Worm (Caenorhabditis elegans) whole organism, L3 larva: Measurements from ENCODE around the gene bath-4.

Source experiments
- R02D3.7 ChIP-seq: fragments of 150-350 bp; optimal IDR thresholded peaks from 2 replicates; lab custom pipeline; 2014; ENCODE audit warnings: missing biosample characterization, missing genetic modification characterization
- ZK546.5 ChIP-seq: sonication (generic microtip); optimal IDR thresholded peaks from 2 replicates; lab custom pipeline; 2017; ENCODE audit warnings: missing biosample characterization, missing genetic modification characterization
- aly-2 ChIP-seq: fragments of 150-350 bp; optimal IDR thresholded peaks from 2 replicates; lab custom pipeline; 2014; ENCODE audit warnings: missing biosample characterization, missing genetic modification characterization
- ama-1 ChIP-seq: fragments of 150-350 bp; optimal IDR thresholded peaks from 2 replicates; lab custom pipeline; 2018
- ceh-16 ChIP-seq: sonication (generic microtip); optimal IDR thresholded peaks from 2 replicates; lab custom pipeline; 2017; ENCODE audit warnings: missing biosample characterization, missing genetic modification characterization
- ceh-82 ChIP-seq: fragments of 150-350 bp; optimal IDR thresholded peaks from 2 replicates; lab custom pipeline; 2014; ENCODE audit warnings: missing biosample characterization, missing genetic modification characterization
- ceh-9 ChIP-seq: sonication (generic microtip); optimal IDR thresholded peaks from 2 replicates; lab custom pipeline; 2018; ENCODE audit warnings: missing biosample characterization, missing genetic modification characterization
- daf-12 ChIP-seq: fragments of 150-350 bp; optimal IDR thresholded peaks from 2 replicates; lab custom pipeline; 2014; ENCODE audit warnings: missing biosample characterization, missing genetic modification reagents, missing genetic modification characterization
- egl-27 ChIP-seq: sonication (generic microtip); optimal IDR thresholded peaks from 4 replicates; lab custom pipeline; 2017; ENCODE audit warnings: missing biosample characterization, missing genetic modification reagents, missing genetic modification characterization
- egl-5 ChIP-seq: fragments of 150-350 bp; optimal IDR thresholded peaks from 2 replicates; lab custom pipeline; 2017; ENCODE audit warnings: missing biosample characterization, missing genetic modification reagents, missing genetic modification characterization, inconsistent platforms
- elt-1 ChIP-seq: fragments of 150-350 bp; optimal IDR thresholded peaks from 2 replicates; lab custom pipeline; 2014; ENCODE audit warnings: missing biosample characterization, missing genetic modification characterization
- elt-3 ChIP-seq, 3 experiments: fragments of 150-350 bp in 1 of 3; sonication (generic microtip) in 2 of 3; optimal IDR thresholded peaks; 2 replicates in 2 of 3; 4 replicates in 1 of 3; lab custom pipeline; 2014 to 2017; ENCODE audit warnings: missing biosample characterization in 3 of 3, missing genetic modification characterization in 3 of 3
- eor-1 ChIP-seq, 2 experiments: fragments of 150-350 bp; optimal IDR thresholded peaks; 2 replicates each; lab custom pipeline; 2014 to 2018; ENCODE audit warnings: missing biosample characterization in 2 of 2, missing genetic modification characterization in 2 of 2
- fkh-10 ChIP-seq: sonication (generic microtip); optimal IDR thresholded peaks from 2 replicates; lab custom pipeline; 2017; ENCODE audit warnings: missing biosample characterization, missing genetic modification reagents, missing genetic modification characterization
- fkh-2 ChIP-seq: fragments of 150-350 bp; optimal IDR thresholded peaks from 2 replicates; lab custom pipeline; 2014; ENCODE audit warnings: missing biosample characterization, missing genetic modification reagents, missing genetic modification characterization
- fos-1 ChIP-seq: fragments of 150-350 bp; optimal IDR thresholded peaks from 2 replicates; lab custom pipeline; 2014; ENCODE audit warnings: missing biosample characterization, missing genetic modification characterization
- hmg-11 ChIP-seq: sonication (generic microtip); optimal IDR thresholded peaks from 2 replicates; lab custom pipeline; 2016; ENCODE audit warnings: missing genetic modification characterization, missing compliant biosample characterization
- jun-1 ChIP-seq: fragments of 150-350 bp; optimal IDR thresholded peaks from 2 replicates; lab custom pipeline; 2014; ENCODE audit warnings: missing biosample characterization, missing genetic modification reagents, missing genetic modification characterization
- lin-15B ChIP-seq: fragments of 150-350 bp; optimal IDR thresholded peaks from 2 replicates; lab custom pipeline; 2014; ENCODE audit warnings: missing biosample characterization, missing genetic modification characterization
- lin-39 ChIP-seq: fragments of 150-350 bp; optimal IDR thresholded peaks from 2 replicates; lab custom pipeline; 2018; ENCODE audit warnings: missing biosample characterization, missing genetic modification reagents, missing genetic modification characterization
- lsy-12 ChIP-seq: sonication (generic microtip); optimal IDR thresholded peaks from 2 replicates; lab custom pipeline; 2016; ENCODE audit warnings: mild to moderate bottlenecking, missing genetic modification characterization, missing compliant biosample characterization
- mdl-1 ChIP-seq: fragments of 150-350 bp; optimal IDR thresholded peaks from 2 replicates; lab custom pipeline; 2014; ENCODE audit warnings: missing biosample characterization, missing genetic modification characterization
- mml-1 ChIP-seq: fragments of 150-350 bp; sonication (generic microtip); optimal IDR thresholded peaks from 3 replicates; lab custom pipeline; 2014; ENCODE audit warnings: missing biosample characterization, missing genetic modification characterization
- nhr-11 ChIP-seq: fragments of 150-350 bp; optimal IDR thresholded peaks from 2 replicates; lab custom pipeline; 2014; ENCODE audit warnings: missing biosample characterization, missing genetic modification characterization
- nhr-12 ChIP-seq: fragments of 150-350 bp; optimal IDR thresholded peaks from 2 replicates; lab custom pipeline; 2014; ENCODE audit warnings: missing biosample characterization, missing genetic modification characterization
- nhr-23 ChIP-seq: fragments of 150-350 bp; optimal IDR thresholded peaks from 2 replicates; lab custom pipeline; 2014; ENCODE audit warnings: missing biosample characterization, missing genetic modification reagents, missing genetic modification characterization
- nhr-25 ChIP-seq: sonication (generic microtip); optimal IDR thresholded peaks from 2 replicates; lab custom pipeline; 2017; ENCODE audit warnings: missing biosample characterization, missing genetic modification characterization
- nhr-28 ChIP-seq: fragments of 150-350 bp; optimal IDR thresholded peaks from 2 replicates; lab custom pipeline; 2014; ENCODE audit warnings: missing biosample characterization, missing genetic modification characterization
- nhr-43 ChIP-seq: sonication (generic microtip); optimal IDR thresholded peaks from 2 replicates; lab custom pipeline; 2016; ENCODE audit warnings: mild to moderate bottlenecking, missing genetic modification characterization, missing compliant biosample characterization; ENCODE audit not compliant: poor library complexity, severe bottlenecking
- nhr-67 ChIP-seq: fragments of 150-350 bp; optimal IDR thresholded peaks from 2 replicates; lab custom pipeline; 2014; ENCODE audit warnings: missing biosample characterization, missing genetic modification characterization
- nhr-76 ChIP-seq: fragments of 150-350 bp; sonication (generic microtip); optimal IDR thresholded peaks from 5 replicates; lab custom pipeline; 2014; ENCODE audit warnings: missing biosample characterization, missing genetic modification characterization
- nhr-77 ChIP-seq: fragments of 150-350 bp; optimal IDR thresholded peaks from 2 replicates; lab custom pipeline; 2014; ENCODE audit warnings: missing biosample characterization, missing genetic modification characterization
- pqm-1 ChIP-seq: fragments of 150-350 bp; optimal IDR thresholded peaks from 2 replicates; lab custom pipeline; 2017; ENCODE audit warnings: missing biosample characterization, missing genetic modification characterization, inconsistent platforms
- skn-1 ChIP-seq: fragments of 150-350 bp; optimal IDR thresholded peaks from 2 replicates; lab custom pipeline; 2014; ENCODE audit warnings: missing biosample characterization, missing genetic modification characterization
- snpc-4 ChIP-seq: fragments of 150-350 bp; optimal IDR thresholded peaks from 2 replicates; lab custom pipeline; 2014; ENCODE audit warnings: missing biosample characterization, missing genetic modification characterization
- tbx-2 ChIP-seq: sonication (generic microtip); optimal IDR thresholded peaks from 2 replicates; lab custom pipeline; 2016; ENCODE audit warnings: mild to moderate bottlenecking, missing genetic modification characterization, missing compliant biosample characterization
- unc-39 ChIP-seq: sonication (generic microtip); optimal IDR thresholded peaks from 4 replicates; lab custom pipeline; 2017; ENCODE audit warnings: missing biosample characterization, missing genetic modification characterization
- unc-62 ChIP-seq: fragments of 150-350 bp; sonication (generic microtip); optimal IDR thresholded peaks from 4 replicates; lab custom pipeline; 2014; ENCODE audit warnings: missing biosample characterization, missing genetic modification reagents, missing genetic modification characterization
- zag-1 ChIP-seq: fragments of 150-350 bp; optimal IDR thresholded peaks from 2 replicates; lab custom pipeline; 2014; ENCODE audit warnings: missing biosample characterization, missing genetic modification characterization
- ztf-11 ChIP-seq: fragments of 150-350 bp; optimal IDR thresholded peaks from 2 replicates; lab custom pipeline; 2014; ENCODE audit warnings: missing biosample characterization, missing genetic modification characterization
- ztf-4 ChIP-seq: fragments of 150-350 bp; optimal IDR thresholded peaks from 2 replicates; lab custom pipeline; 2014; ENCODE audit warnings: missing biosample characterization, missing genetic modification characterization

Gene bath-4

ce11 chrII:1889071-1889470 lies 28.7 kb downstream of the bath-4 start, which contains the start of gene math-8:
math-8 (minus strand) TSS chrII:1889171.
- TF ChIP-seq ama-1 (lab: Kevin White, UChicago) (no peak), elt-3 (tag; optimal IDR thresholded peaks at IDR 0.05; lab: Kevin White, UChicago) (no peak), ZK546.5 (tag; lab: Kevin White, UChicago) (no peak), lin-39 (tag; lab: Kevin White, UChicago) (no peak), nhr-76 (tag; lab: Kevin White, UChicago) (no peak), ztf-4 (tag; lab: Kevin White, UChicago) (no peak), snpc-4 (tag; lab: Kevin White, UChicago) (no peak), nhr-12 (tag; lab: Kevin White, UChicago) (no peak), fkh-10 (GFP tag; lab: Kevin White, UChicago) (no peak), fos-1 (tag; lab: Kevin White, UChicago) (no peak), ceh-9 (tag; lab: Kevin White, UChicago) (no peak), unc-62 (no peak), ztf-11 (tag; lab: Kevin White, UChicago) (no peak), ceh-16 (tag; lab: Kevin White, UChicago) (no peak), pqm-1 (tag; lab: Kevin White, UChicago) (no peak), unc-39 (tag; lab: Kevin White, UChicago) (no peak), nhr-67 (no peak), aly-2 (tag; lab: Kevin White, UChicago) (no peak)

DNA sequence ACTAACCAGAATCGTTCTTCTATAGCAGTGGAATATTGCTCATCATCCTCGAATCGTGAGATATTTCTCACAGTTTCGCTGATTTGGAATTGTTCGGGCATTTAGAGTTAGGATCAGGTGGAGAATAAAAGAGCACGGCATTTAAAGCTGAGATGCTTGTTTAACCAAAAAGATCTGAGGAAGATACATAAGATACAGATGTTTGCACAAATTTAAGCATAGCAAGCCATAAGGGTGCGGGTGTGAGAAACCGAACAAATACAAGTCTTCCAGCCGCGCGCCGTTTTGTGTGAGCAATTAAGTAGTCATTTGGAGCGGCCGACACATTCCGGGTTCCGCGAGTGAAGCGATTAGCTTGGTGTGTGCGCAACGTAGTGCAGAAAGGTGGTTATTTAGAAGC lies 31.4 kb downstream of the bath-4 start, which contains the start of gene math-7:
math-7 (minus strand) TSS at position 101 of the 400 bp plus-strand sequence.
- TF ChIP-seq egl-27 (tag; lab: Kevin White, UChicago) (no peak), unc-39 (tag; lab: Kevin White, UChicago) (no peak), nhr-43 (tag; lab: Kevin White, UChicago) (no peak), nhr-28 (tag; lab: Kevin White, UChicago) (no peak), nhr-25 (tag; lab: Kevin White, UChicago) (no peak), lin-15B (tag; lab: Kevin White, UChicago) (no peak), mdl-1 (tag; lab: Kevin White, UChicago) (no peak), elt-1 (tag; lab: Kevin White, UChicago) (no peak), elt-3 (tag; optimal IDR thresholded peaks at IDR 0.05; lab: Kevin White, UChicago) (no peak), mml-1 (tag; lab: Kevin White, UChicago) (no peak), nhr-67 (no peak)
- TF ChIP-seq, all 47 proteins: peak for 0

DNA sequence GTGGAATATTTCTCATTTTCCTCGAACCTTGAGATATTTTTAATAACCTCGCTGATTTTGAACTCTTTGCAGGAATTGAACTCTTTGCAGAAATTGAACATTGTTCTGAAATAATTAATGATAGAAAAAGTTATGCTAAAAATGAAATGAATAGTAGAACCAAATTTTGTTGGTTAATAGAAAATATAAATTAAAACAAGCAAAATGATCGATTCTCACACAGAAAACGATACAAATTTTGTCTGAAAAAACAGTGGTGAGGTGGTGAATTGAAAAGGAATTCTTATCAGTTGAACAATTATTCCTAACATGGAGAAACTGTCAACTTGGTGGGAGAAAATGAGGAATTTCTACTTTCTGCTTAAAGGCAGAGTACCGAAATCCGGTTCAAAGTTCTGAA lies 33.1 kb downstream of the bath-4 start, which contains the start of gene math-6:
math-6 (minus strand) TSS at position 101 of the 400 bp plus-strand sequence.
- TF ChIP-seq nhr-28 (tag; lab: Kevin White, UChicago), result no peak
- TF ChIP-seq skn-1, result no peak
- no peak for TF ChIP-seq zag-1 (tag; lab: Kevin White, UChicago)
- TF ChIP-seq nhr-43 (tag; lab: Kevin White, UChicago), result no peak
- no peak for TF ChIP-seq nhr-23 (tag; lab: Kevin White, UChicago)
- no peak for TF ChIP-seq pqm-1 (tag; lab: Kevin White, UChicago)
- no peak for TF ChIP-seq daf-12 (tag; lab: Kevin White, UChicago)
- TF ChIP-seq ZK546.5 (tag; lab: Kevin White, UChicago), result no peak
- no peak for TF ChIP-seq nhr-77 (tag; lab: Kevin White, UChicago)
- no peak for TF ChIP-seq nhr-12 (tag; lab: Kevin White, UChicago)
- no peak for TF ChIP-seq elt-3 (tag; optimal IDR thresholded peaks at IDR 0.05; lab: Kevin White, UChicago)
- TF ChIP-seq ztf-4 (tag; lab: Kevin White, UChicago), result no peak
- no peak for TF ChIP-seq egl-5
- no peak for TF ChIP-seq elt-1 (tag; lab: Kevin White, UChicago)
- TF ChIP-seq lin-15B (tag; lab: Kevin White, UChicago), result no peak
- no peak for TF ChIP-seq nhr-76 (tag; lab: Kevin White, UChicago)
- TF ChIP-seq lsy-12 (tag; lab: Kevin White, UChicago), result no peak
- TF ChIP-seq fkh-10 (GFP tag; lab: Kevin White, UChicago), result no peak
- TF ChIP-seq hmg-11 (tag; lab: Kevin White, UChicago), result no peak
- no peak for TF ChIP-seq ceh-82

- TF ChIP-seq jun-1, result no peak
- TF ChIP-seq eor-1 (tag; optimal IDR thresholded peaks at IDR 0.05; lab: Kevin White, UChicago), result no peak
- no peak for TF ChIP-seq mdl-1 (tag; lab: Kevin White, UChicago)
- TF ChIP-seq nhr-11, result no peak
- no peak for TF ChIP-seq unc-62
- no peak for TF ChIP-seq ceh-9 (tag; lab: Kevin White, UChicago)
- no peak for TF ChIP-seq R02D3.7 (tag; lab: Kevin White, UChicago)
- no peak for TF ChIP-seq ceh-16 (tag; lab: Kevin White, UChicago)
- TF ChIP-seq tbx-2 (tag; lab: Kevin White, UChicago), result no peak
- no peak for TF ChIP-seq ama-1 (lab: Kevin White, UChicago)
- TF ChIP-seq hmg-11 (tag; lab: Kevin White, UChicago), result no peak
- no peak for TF ChIP-seq fkh-2 (tag; lab: Kevin White, UChicago)
These were observed 35.1 kb downstream of the bath-4 start, which contains the start of gene math-5 for ce11 chrII:1882705-1883104. math-5 (minus strand) TSS chrII:1882805.
